Worm (Caenorhabditis elegans) whole organism, L1 larva: ENCODE data around the gene Y42A5A.3.
A peak's percentile ranks its signal among the peaks of the same experiment; 100 is the strongest.

Experiments used
- C04F5.9 ChIP-seq: sonication (generic microtip); optimal IDR thresholded peaks from 2 replicates; lab custom pipeline; 2016; ENCODE audit warnings: missing genetic modification characterization, missing compliant biosample characterization
- C16A3.4 ChIP-seq: fragments of 150-350 bp; optimal IDR thresholded peaks from 2 replicates; lab custom pipeline; 2014; ENCODE audit warnings: missing biosample characterization, missing genetic modification characterization
- C34B4.2 ChIP-seq: sonication (generic microtip); optimal IDR thresholded peaks from 2 replicates; lab custom pipeline; 2017; ENCODE audit warnings: mild to moderate bottlenecking, missing genetic modification characterization, missing compliant biosample characterization
- F16B12.6 ChIP-seq: fragments of 150-350 bp; optimal IDR thresholded peaks from 2 replicates; lab custom pipeline; 2014; ENCODE audit warnings: missing biosample characterization, missing genetic modification characterization
- Y116A8C.19 ChIP-seq: sonication (generic microtip); optimal IDR thresholded peaks from 2 replicates; lab custom pipeline; 2016; ENCODE audit warnings: missing compliant biosample characterization, missing genetic modification characterization, borderline replicate concordance
- aha-1 ChIP-seq: fragments of 150-350 bp; optimal IDR thresholded peaks from 2 replicates; lab custom pipeline; 2014; ENCODE audit warnings: missing biosample characterization, missing genetic modification characterization
- aly-2 ChIP-seq: fragments of 150-350 bp; optimal IDR thresholded peaks from 2 replicates; lab custom pipeline; 2014; ENCODE audit warnings: missing biosample characterization, missing genetic modification characterization
- blmp-1 ChIP-seq: fragments of 150-350 bp; optimal IDR thresholded peaks from 2 replicates; lab custom pipeline; 2014; ENCODE audit warnings: missing biosample characterization, missing genetic modification characterization
- ceh-63 ChIP-seq: fragments of 200-800 bp; sonication (Bioruptor generic); optimal IDR thresholded peaks from 2 replicates; lab custom pipeline; 2018; ENCODE audit warnings: mild to moderate bottlenecking, missing genetic modification characterization, missing compliant biosample characterization
- ceh-88 ChIP-seq: fragments of 200-800 bp; sonication (Bioruptor generic); IDR thresholded peaks from 2 replicates; pipeline ENCODE4 v1.3.6; 2022; ENCODE audit warnings: missing genetic modification characterization, missing compliant biosample characterization
- ces-1 ChIP-seq: fragments of 150-350 bp; optimal IDR thresholded peaks from 2 replicates; lab custom pipeline; 2014; ENCODE audit warnings: missing biosample characterization, missing genetic modification reagents, missing genetic modification characterization
- dpl-1 ChIP-seq, 3 experiments: fragments of 150-350 bp in 2 of 3; sonication (generic microtip) in 1 of 3; optimal IDR thresholded peaks; 2 replicates each; lab custom pipeline; 2014 to 2017; ENCODE audit warnings: missing biosample characterization in 3 of 3, missing genetic modification characterization in 3 of 3, missing genetic modification reagents in 3 of 3
- dsc-1 ChIP-seq: sonication (generic microtip); optimal IDR thresholded peaks from 2 replicates; lab custom pipeline; 2016; ENCODE audit warnings: mild to moderate bottlenecking, missing genetic modification characterization, missing compliant biosample characterization
- efl-1 ChIP-seq, 4 experiments: fragments of 150-350 bp; optimal IDR thresholded peaks in 3 of 4; peaks in 1 of 4; 1 replicate in 1 of 4; 2 replicates in 3 of 4; lab custom pipeline; 2014; ENCODE audit warnings: missing biosample characterization in 2 of 4, missing genetic modification characterization in 2 of 4, missing genetic modification reagents in 2 of 4
- efl-3 ChIP-seq: fragments of 200-800 bp; sonication (Bioruptor generic); optimal IDR thresholded peaks from 2 replicates; lab custom pipeline; 2018; ENCODE audit warnings: mild to moderate bottlenecking, missing genetic modification characterization, missing compliant biosample characterization
- egl-13 ChIP-seq: sonication (generic microtip); optimal IDR thresholded peaks from 2 replicates; lab custom pipeline; 2016; ENCODE audit warnings: missing genotype, missing genetic modification reagents, missing genetic modification characterization, missing compliant biosample characterization
- egl-27 ChIP-seq, 2 experiments: fragments of 150-350 bp in 1 of 2; sonication (generic microtip); optimal IDR thresholded peaks; 3 replicates each; lab custom pipeline; 2017 to 2018; ENCODE audit warnings: missing biosample characterization in 2 of 2, missing genetic modification characterization in 2 of 2, missing genetic modification reagents in 2 of 2
- elt-2 ChIP-seq: sonication (generic microtip); optimal IDR thresholded peaks from 2 replicates; lab custom pipeline; 2016; ENCODE audit warnings: missing genetic modification characterization, mild to moderate bottlenecking, inconsistent platforms, missing compliant biosample characterization, missing genetic modification reagents
- elt-3 ChIP-seq, 6 experiments: fragments of 150-350 bp in 1 of 6; sonication (generic microtip); optimal IDR thresholded peaks; 2 replicates each; lab custom pipeline; 2017 to 2018; ENCODE audit warnings: missing biosample characterization in 6 of 6, missing genetic modification characterization in 6 of 6, inconsistent platforms in 1 of 6
- ets-5 ChIP-seq: fragments of 200-800 bp; sonication (Bioruptor generic); IDR thresholded peaks from 2 replicates; pipeline ENCODE4 v1.3.6; 2022; ENCODE audit warnings: missing genetic modification characterization, missing compliant biosample characterization
- fkh-10 ChIP-seq: sonication (generic microtip); optimal IDR thresholded peaks from 2 replicates; lab custom pipeline; 2017; ENCODE audit warnings: missing biosample characterization, missing genetic modification reagents, missing genetic modification characterization
- fkh-4 ChIP-seq: sonication (generic microtip); optimal IDR thresholded peaks from 2 replicates; lab custom pipeline; 2016; ENCODE audit warnings: missing compliant biosample characterization, missing genetic modification characterization, borderline replicate concordance
- fkh-8 ChIP-seq: sonication (generic microtip); optimal IDR thresholded peaks from 2 replicates; lab custom pipeline; 2016; ENCODE audit warnings: mild to moderate bottlenecking, missing genetic modification characterization, missing compliant biosample characterization
- grh-1 ChIP-seq: fragments of 200-800 bp; sonication (Bioruptor generic); IDR thresholded peaks from 2 replicates; pipeline ENCODE4 v1.3.6; 2022; ENCODE audit warnings: missing genetic modification reagents, missing genetic modification characterization, missing compliant biosample characterization
- hlh-17 ChIP-seq: fragments of 200-800 bp; sonication (Bioruptor generic); optimal IDR thresholded peaks from 2 replicates; lab custom pipeline; 2018; ENCODE audit warnings: missing genetic modification characterization, mild to moderate bottlenecking, missing compliant biosample characterization, moderate library complexity, borderline replicate concordance
- irx-1 ChIP-seq: sonication (generic microtip); optimal IDR thresholded peaks from 2 replicates; lab custom pipeline; 2016; ENCODE audit warnings: missing genetic modification characterization, missing compliant biosample characterization
- isw-1 ChIP-seq: fragments of 200-800 bp; sonication (Bioruptor generic); IDR thresholded peaks from 2 replicates; pipeline ENCODE4 v1.3.6; 2022; ENCODE audit warnings: missing genetic modification characterization, missing compliant biosample characterization
- jun-1 ChIP-seq: fragments of 150-350 bp; optimal IDR thresholded peaks from 2 replicates; lab custom pipeline; 2014; ENCODE audit warnings: missing biosample characterization, missing genetic modification reagents, missing genetic modification characterization
- lir-3 ChIP-seq: sonication (generic microtip); optimal IDR thresholded peaks from 2 replicates; lab custom pipeline; 2016; ENCODE audit warnings: mild to moderate bottlenecking, missing genetic modification characterization, moderate library complexity, missing compliant biosample characterization; ENCODE audit not compliant: poor library complexity
- lsy-2 ChIP-seq, 2 experiments: fragments of 150-350 bp; optimal IDR thresholded peaks; 2 replicates each; lab custom pipeline; 2014; ENCODE audit warnings: missing biosample characterization in 2 of 2, missing genetic modification characterization in 2 of 2
- mab-9 ChIP-seq: fragments of 200-800 bp; sonication (Bioruptor generic); IDR thresholded peaks from 2 replicates; pipeline ENCODE4 v1.3.6; 2022; ENCODE audit warnings: missing genetic modification reagents, missing genetic modification characterization, missing compliant biosample characterization
- mdl-1 ChIP-seq, 2 experiments: fragments of 150-350 bp; optimal IDR thresholded peaks; 2 replicates each; lab custom pipeline; 2014 to 2017; ENCODE audit warnings: missing biosample characterization in 2 of 2, missing genetic modification characterization in 2 of 2, inconsistent platforms in 1 of 2
- mef-2 ChIP-seq: fragments of 150-350 bp; optimal IDR thresholded peaks from 2 replicates; lab custom pipeline; 2014; ENCODE audit warnings: missing biosample characterization, missing genetic modification characterization
- nhr-12 ChIP-seq: sonication (generic microtip); optimal IDR thresholded peaks from 2 replicates; lab custom pipeline; 2017; ENCODE audit warnings: missing biosample characterization, missing genetic modification characterization
- nhr-20 ChIP-seq: sonication (generic microtip); optimal IDR thresholded peaks from 2 replicates; lab custom pipeline; 2016; ENCODE audit warnings: mild to moderate bottlenecking, missing genetic modification characterization, missing compliant biosample characterization
- nhr-28 ChIP-seq: fragments of 150-350 bp; optimal IDR thresholded peaks from 2 replicates; lab custom pipeline; 2014; ENCODE audit warnings: missing biosample characterization, missing genetic modification characterization
- nhr-47 ChIP-seq: sonication (generic microtip); optimal IDR thresholded peaks from 2 replicates; lab custom pipeline; 2016; ENCODE audit warnings: mild to moderate bottlenecking, missing genetic modification characterization, moderate library complexity, missing compliant biosample characterization
- nhr-71 ChIP-seq: sonication (generic microtip); optimal IDR thresholded peaks from 2 replicates; lab custom pipeline; 2016; ENCODE audit warnings: mild to moderate bottlenecking, missing genetic modification characterization, moderate library complexity, missing compliant biosample characterization
- nhr-76 ChIP-seq: sonication (generic microtip); optimal IDR thresholded peaks from 2 replicates; lab custom pipeline; 2017; ENCODE audit warnings: missing biosample characterization, missing genetic modification characterization
- nhr-84 ChIP-seq: sonication (generic microtip); optimal IDR thresholded peaks from 2 replicates; lab custom pipeline; 2017; ENCODE audit warnings: missing biosample characterization, missing genetic modification characterization
- nhr-90 ChIP-seq: sonication (generic microtip); optimal IDR thresholded peaks from 2 replicates; lab custom pipeline; 2016; ENCODE audit warnings: mild to moderate bottlenecking, missing genetic modification characterization, missing compliant biosample characterization; ENCODE audit not compliant: poor library complexity
- pax-3 ChIP-seq: fragments of 200-800 bp; sonication (Bioruptor generic); optimal IDR thresholded peaks from 2 replicates; lab custom pipeline; 2018; ENCODE audit warnings: mild to moderate bottlenecking, missing genetic modification characterization, moderate library complexity, missing compliant biosample characterization
- pqm-1 ChIP-seq: sonication (generic microtip); optimal IDR thresholded peaks from 3 replicates; lab custom pipeline; 2017; ENCODE audit warnings: missing biosample characterization, missing genetic modification characterization
- skn-1 ChIP-seq: fragments of 150-350 bp; optimal IDR thresholded peaks from 2 replicates; lab custom pipeline; 2014; ENCODE audit warnings: missing biosample characterization, missing genetic modification characterization
- sptf-1 ChIP-seq: fragments of 150-350 bp; optimal IDR thresholded peaks from 2 replicates; lab custom pipeline; 2014; ENCODE audit warnings: missing biosample characterization, missing genetic modification characterization
- swsn-7 ChIP-seq: sonication (generic microtip); optimal IDR thresholded peaks from 2 replicates; lab custom pipeline; 2016; ENCODE audit warnings: missing genetic modification characterization, missing compliant biosample characterization
- unc-130 ChIP-seq: fragments of 150-350 bp; optimal IDR thresholded peaks from 2 replicates; lab custom pipeline; 2017; ENCODE audit warnings: missing biosample characterization, missing genetic modification characterization, inconsistent platforms
- unc-62 ChIP-seq: fragments of 150-350 bp; optimal IDR thresholded peaks from 2 replicates; lab custom pipeline; 2014; ENCODE audit warnings: missing biosample characterization, missing genetic modification reagents, missing genetic modification characterization
- unc-86 ChIP-seq: sonication (generic microtip); optimal IDR thresholded peaks from 2 replicates; lab custom pipeline; 2016; ENCODE audit warnings: missing genetic modification characterization, missing compliant biosample characterization
- unc-98 ChIP-seq: fragments of 200-800 bp; sonication (Bioruptor generic); IDR thresholded peaks from 2 replicates; pipeline ENCODE4 v1.3.6; 2022; ENCODE audit warnings: missing genetic modification characterization, missing compliant biosample characterization
- zip-4 ChIP-seq: fragments of 200-800 bp; sonication (Bioruptor generic); optimal IDR thresholded peaks from 2 replicates; lab custom pipeline; 2018; ENCODE audit warnings: mild to moderate bottlenecking, missing genetic modification characterization, moderate library complexity, missing compliant biosample characterization
- ztf-11 ChIP-seq, 2 experiments: sonication (generic microtip); optimal IDR thresholded peaks; 2 replicates each; lab custom pipeline; 2016 to 2017; ENCODE audit warnings: missing genetic modification characterization in 2 of 2, missing biosample characterization in 1 of 2, missing compliant biosample characterization in 1 of 2
- ztf-4 ChIP-seq: fragments of 150-350 bp; optimal IDR thresholded peaks from 2 replicates; lab custom pipeline; 2014; ENCODE audit warnings: missing biosample characterization, missing genetic modification characterization

The Y42A5A.3 gene

ce11 chrV:11121247-11121646, 25.5 kb upstream of the Y42A5A.3 start (continued):
- TF ChIP-seq ceh-88 (GFP tag; lab: Robert Waterston, UW): no peak
- TF ChIP-seq grh-1 (GFP tag; lab: Robert Waterston, UW): no peak
- TF ChIP-seq dpl-1 (GFP tag; optimal IDR thresholded peaks at IDR 0.05; lab: Kevin White, UChicago): peak in 2 of 3 experiments; percentile 30 to 63
- TF ChIP-seq unc-98 (GFP tag; lab: Robert Waterston, UW): no peak
- TF ChIP-seq unc-86 (tag; lab: Kevin White, UChicago): no peak
- no peak for TF ChIP-seq aha-1
- peak; percentile 44 to 65 for TF ChIP-seq lsy-2 (tag; optimal IDR thresholded peaks at IDR 0.05; lab: Kevin White, UChicago)
- no peak for TF ChIP-seq nhr-84 (tag; lab: Kevin White, UChicago)
- TF ChIP-seq Y116A8C.19 (tag; lab: Kevin White, UChicago): no peak
- no peak for TF ChIP-seq hlh-17 (GFP tag; lab: Kevin White, UChicago)
- TF ChIP-seq nhr-20 (tag; lab: Kevin White, UChicago): peak; percentile 49
- no peak for TF ChIP-seq elt-2 (tag; lab: Kevin White, UChicago)
- TF ChIP-seq ets-5: no peak
- peak; percentile 58 for TF ChIP-seq C16A3.4 (tag; lab: Kevin White, UChicago)
- TF ChIP-seq unc-62 (GFP tag; lab: Kevin White, UChicago): no peak
- no peak for TF ChIP-seq aly-2 (tag; lab: Kevin White, UChicago)
- TF ChIP-seq elt-3 (tag; optimal IDR thresholded peaks at IDR 0.05; lab: Kevin White, UChicago): no peak
- no peak for TF ChIP-seq irx-1
- TF ChIP-seq lir-3 (tag; lab: Kevin White, UChicago): peak; percentile 38
- no peak for TF ChIP-seq zip-4 (GFP tag; lab: Kevin White, UChicago)
- TF ChIP-seq fkh-4 (tag; lab: Kevin White, UChicago): no peak
- no peak for TF ChIP-seq C34B4.2
- TF ChIP-seq ces-1 (GFP tag; lab: Kevin White, UChicago): no peak
- TF ChIP-seq mef-2 (tag; lab: Kevin White, UChicago): no peak
- no peak for TF ChIP-seq nhr-47 (tag; lab: Kevin White, UChicago)
- peak; percentile 67 for TF ChIP-seq nhr-71 (tag; lab: Kevin White, UChicago)
- no peak for TF ChIP-seq pax-3 (tag; lab: Kevin White, UChicago)
- peak; percentile 56 for TF ChIP-seq blmp-1 (tag; lab: Kevin White, UChicago)
- peak; percentile 24 for TF ChIP-seq swsn-7 (tag; lab: Kevin White, UChicago)
- TF ChIP-seq nhr-12 (tag; lab: Kevin White, UChicago): no peak
- TF ChIP-seq mab-9 (GFP tag; lab: Robert Waterston, UW): no peak
- TF ChIP-seq nhr-76 (tag; lab: Kevin White, UChicago): no peak
- TF ChIP-seq isw-1 (GFP tag; lab: Robert Waterston, UW): no peak
- TF ChIP-seq fkh-8: peak; percentile 31
- peak; percentile 41 to 43 for TF ChIP-seq efl-1 (optimal IDR thresholded peaks at IDR 0.05; lab: Kevin White, UChicago)
- TF ChIP-seq efl-1 (GFP tag; optimal IDR thresholded peaks at IDR 0.05 in 1 of 2; lab: Kevin White, UChicago): peak in 1 of 2 experiments; percentile 36
- peak; percentile 48 for TF ChIP-seq unc-130 (tag; lab: Kevin White, UChicago)
- no peak for TF ChIP-seq ztf-4 (tag; lab: Kevin White, UChicago)
- no peak for TF ChIP-seq pqm-1
- no peak for TF ChIP-seq nhr-90 (tag; lab: Kevin White, UChicago)
- TF ChIP-seq ceh-63 (GFP tag; lab: Kevin White, UChicago): no peak
- no peak for TF ChIP-seq C04F5.9 (tag; lab: Kevin White, UChicago)
- peak; percentile 57 for TF ChIP-seq skn-1 (tag; lab: Kevin White, UChicago)
- TF ChIP-seq F16B12.6 (tag; lab: Kevin White, UChicago): no peak
- no peak for TF ChIP-seq egl-13 (tag; lab: Kevin White, UChicago)
- no peak for TF ChIP-seq fkh-10 (GFP tag; lab: Kevin White, UChicago)
- TF ChIP-seq egl-27 (tag; optimal IDR thresholded peaks at IDR 0.05; lab: Kevin White, UChicago): no peak
- no peak for TF ChIP-seq jun-1
- no peak for TF ChIP-seq sptf-1 (tag; lab: Kevin White, UChicago)
- no peak for TF ChIP-seq efl-3 (GFP tag; lab: Kevin White, UChicago)
- TF ChIP-seq dsc-1 (tag; lab: Kevin White, UChicago): no peak
- peak in 1 of 2 experiments; percentile 84 for TF ChIP-seq mdl-1 (tag; optimal IDR thresholded peaks at IDR 0.05; lab: Kevin White, UChicago)
- no peak for TF ChIP-seq ztf-11 (tag; optimal IDR thresholded peaks at IDR 0.05; lab: Kevin White, UChicago)
- TF ChIP-seq nhr-28: no peak
